Worm (Caenorhabditis elegans) whole organism, young adult: Measurements from ENCODE around the gene C49C8.3.

Experiments used
- B0019.2 ChIP-seq: fragments of 200-800 bp; sonication (Bioruptor generic); conservative IDR thresholded peaks from 2 replicates; pipeline ENCODE4 v1.3.6; 2022; ENCODE audit warnings: missing genetic modification reagents, missing genetic modification characterization, missing compliant biosample characterization
- Y95B8A.8 ChIP-seq: fragments of 200-800 bp; sonication (Bioruptor generic); IDR thresholded peaks from 2 replicates; pipeline ENCODE4 v1.3.6; 2022; ENCODE audit warnings: missing genetic modification reagents, missing genetic modification characterization, missing compliant biosample characterization
- ceh-40 ChIP-seq: fragments of 200-800 bp; sonication (Bioruptor generic); IDR thresholded peaks from 2 replicates; pipeline ENCODE4 v1.3.6; 2022; ENCODE audit warnings: missing genetic modification characterization, missing compliant biosample characterization
- ceh-58 ChIP-seq: fragments of 200-800 bp; sonication (Bioruptor generic); IDR thresholded peaks from 2 replicates; pipeline ENCODE4 v1.3.6; 2022; ENCODE audit warnings: missing genetic modification characterization, missing compliant biosample characterization
- dpl-1 ChIP-seq: fragments of 150-350 bp; optimal IDR thresholded peaks from 2 replicates; lab custom pipeline; 2014; ENCODE audit warnings: missing biosample characterization, missing genetic modification reagents, missing genetic modification characterization
- ets-4 ChIP-seq: fragments of 200-800 bp; sonication (Bioruptor generic); optimal IDR thresholded peaks from 2 replicates; lab custom pipeline; 2018; ENCODE audit warnings: mild to moderate bottlenecking, missing genetic modification characterization, missing compliant biosample characterization
- pha-4 ChIP-seq: fragments of 150-350 bp; sonication (generic microtip); optimal IDR thresholded peaks from 2 replicates; lab custom pipeline; 2014; ENCODE audit warnings: missing biosample characterization, missing genetic modification reagents, missing genetic modification characterization
- snpc-4 ChIP-seq, 5 experiments: fragments of 150-350 bp in 1 of 5; sonication (generic microtip) in 4 of 5; optimal IDR thresholded peaks; 2 replicates each; lab custom pipeline; 2014 to 2018; ENCODE audit warnings: missing genetic modification characterization in 5 of 5, missing biosample characterization in 3 of 5, antibody characterized with exemption in 2 of 5, mild to moderate bottlenecking in 2 of 5, missing compliant biosample characterization in 2 of 5, missing genotype in 2 of 5, moderate library complexity in 2 of 5, missing genetic modification reagents in 1 of 5
- tbp1 ChIP-seq: fragments of 200-800 bp; sonication (Bioruptor generic); optimal IDR thresholded peaks from 2 replicates; lab custom pipeline; 2018; ENCODE audit warnings: mild to moderate bottlenecking, missing genetic modification characterization, missing compliant biosample characterization
- tbx-9 ChIP-seq: sonication (generic microtip); optimal IDR thresholded peaks from 2 replicates; lab custom pipeline; 2016; ENCODE audit warnings: borderline replicate concordance, missing genetic modification characterization, inconsistent platforms, missing compliant biosample characterization
- zfh-2 ChIP-seq: fragments of 200-800 bp; sonication (Bioruptor generic); conservative IDR thresholded peaks from 2 replicates; pipeline ENCODE4 v1.3.6; 2022; ENCODE audit warnings: missing genetic modification reagents, missing genetic modification characterization, missing compliant biosample characterization

- TF ChIP-seq ceh-40 (GFP tag; lab: Robert Waterston, UW) (no peak), snpc-4 (GFP tag; optimal IDR thresholded peaks at IDR 0.05; lab: Kevin White, UChicago) (no peak), snpc-4 (tag; optimal IDR thresholded peaks at IDR 0.05; lab: Kevin White, UChicago) (peak in 3 of 4 experiments; percentile 9 to 29 (median 11)), B0019.2 (GFP tag; lab: Robert Waterston, UW) (no peak), dpl-1 (GFP tag; lab: Kevin White, UChicago) (no peak), pha-4 (no peak), zfh-2 (GFP tag; lab: Robert Waterston, UW) (peak; percentile 89), ets-4 (GFP tag; lab: Kevin White, UChicago) (no peak), ceh-58 (GFP tag; lab: Robert Waterston, UW) (no peak), tbp1 (GFP tag; lab: Kevin White, UChicago) (no peak), tbx-9 (tag; lab: Kevin White, UChicago) (no peak), Y95B8A.8 (GFP tag; lab: Robert Waterston, UW) (no peak)
Observed at ce11 chrIV:8627328-8627727, 17.2 kb upstream of the C49C8.3 start, which contains the start of gene F42A9.11.
